Worm (Caenorhabditis elegans) whole organism, young adult: Measurements from ENCODE around the gene ZC190.10.

Experiments
- Y53F4B.3 ChIP-seq: fragments of 200-800 bp; sonication (Bioruptor generic); IDR thresholded peaks from 2 replicates; pipeline ENCODE4 v1.3.6; 2022; ENCODE audit warnings: missing genetic modification reagents, missing genetic modification characterization, missing compliant biosample characterization
- dox-1 ChIP-seq: fragments of 200-800 bp; sonication (Bioruptor generic); IDR thresholded peaks from 2 replicates; pipeline ENCODE4 v1.3.6; 2022; ENCODE audit warnings: missing genetic modification reagents, missing genetic modification characterization, missing compliant biosample characterization
- nfya-1 ChIP-seq: sonication (generic microtip); optimal IDR thresholded peaks from 2 replicates; lab custom pipeline; 2017; ENCODE audit warnings: antibody characterized with exemption, missing compliant biosample characterization, missing genetic modification characterization, borderline replicate concordance; ENCODE audit not compliant: insufficient read depth
- repo-1 ChIP-seq: sonication (generic microtip); optimal IDR thresholded peaks from 2 replicates; lab custom pipeline; 2017; ENCODE audit warnings: mild to moderate bottlenecking, missing genetic modification characterization, missing compliant biosample characterization
- snpc-4 ChIP-seq, 5 experiments: fragments of 150-350 bp in 1 of 5; sonication (generic microtip) in 4 of 5; optimal IDR thresholded peaks; 2 replicates each; lab custom pipeline; 2014 to 2018; ENCODE audit warnings: missing genetic modification characterization in 5 of 5, missing biosample characterization in 3 of 5, antibody characterized with exemption in 2 of 5, mild to moderate bottlenecking in 2 of 5, missing compliant biosample characterization in 2 of 5, missing genotype in 2 of 5, moderate library complexity in 2 of 5, missing genetic modification reagents in 1 of 5
- tlf-1 ChIP-seq: fragments of 200-800 bp; sonication (Bioruptor generic); optimal IDR thresholded peaks from 2 replicates; lab custom pipeline; 2018; ENCODE audit warnings: mild to moderate bottlenecking, missing genetic modification characterization, missing compliant biosample characterization
- ztf-18 ChIP-seq: sonication (generic microtip); optimal IDR thresholded peaks from 2 replicates; lab custom pipeline; 2016; ENCODE audit warnings: missing genotype, mild to moderate bottlenecking, missing genetic modification characterization, missing compliant biosample characterization
- ztf-28 ChIP-seq: fragments of 200-800 bp; sonication (Bioruptor generic); IDR thresholded peaks from 2 replicates; pipeline ENCODE4 v1.3.6; 2022; ENCODE audit warnings: missing genetic modification reagents, missing genetic modification characterization, missing compliant biosample characterization
- ztf-3 ChIP-seq: fragments of 200-800 bp; sonication (Bioruptor generic); optimal IDR thresholded peaks from 2 replicates; lab custom pipeline; 2018; ENCODE audit warnings: mild to moderate bottlenecking, missing genetic modification characterization, missing compliant biosample characterization

DNA sequence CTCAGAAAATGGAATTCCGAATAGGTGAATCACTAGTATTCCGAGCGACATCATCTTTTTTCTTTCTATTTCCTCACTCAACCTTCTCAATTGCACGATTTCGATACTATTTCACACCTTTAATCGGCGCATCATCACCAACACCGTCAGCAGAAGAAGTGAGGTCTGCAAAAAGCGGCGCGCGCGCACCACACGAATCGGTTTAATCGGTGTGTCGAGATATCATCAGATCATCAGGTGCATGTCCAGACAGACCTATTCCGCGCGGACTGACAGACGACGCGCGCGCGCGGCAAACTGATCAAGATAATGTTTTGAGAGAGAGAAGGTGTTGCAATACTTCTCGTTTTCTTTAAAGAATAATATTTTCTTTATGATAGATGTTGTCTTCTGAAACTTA is 35.6 kb downstream of the ZC190.10 start:
- TF ChIP-seq snpc-4 (GFP tag; optimal IDR thresholded peaks at IDR 0.05; lab: Kevin White, UChicago) (no peak), snpc-4 (tag; optimal IDR thresholded peaks at IDR 0.05; lab: Kevin White, UChicago) (no peak), ztf-3 (no peak), tlf-1 (GFP tag; lab: Kevin White, UChicago) (no peak), dox-1 (GFP tag; lab: Robert Waterston, UW) (no peak), ztf-18 (no peak), Y53F4B.3 (GFP tag; lab: Robert Waterston, UW) (no peak), nfya-1 (no peak), repo-1 (tag; lab: Kevin White, UChicago) (no peak), ztf-28 (GFP tag; lab: Robert Waterston, UW) (no peak)
